Worm (Caenorhabditis elegans) whole organism, L3 larva: Measurements from ENCODE around the gene lron-12.

Source experiments
- R02D3.7 ChIP-seq: fragments of 150-350 bp; optimal IDR thresholded peaks from 2 replicates; lab custom pipeline; 2014; ENCODE audit warnings: missing biosample characterization, missing genetic modification characterization
- aly-2 ChIP-seq: fragments of 150-350 bp; optimal IDR thresholded peaks from 2 replicates; lab custom pipeline; 2014; ENCODE audit warnings: missing biosample characterization, missing genetic modification characterization
- ama-1 ChIP-seq: fragments of 150-350 bp; optimal IDR thresholded peaks from 2 replicates; lab custom pipeline; 2018
- ceh-28 ChIP-seq: fragments of 150-350 bp; optimal IDR thresholded peaks from 2 replicates; lab custom pipeline; 2014; ENCODE audit warnings: missing biosample characterization, missing genetic modification reagents, missing genetic modification characterization
- daf-12 ChIP-seq: fragments of 150-350 bp; optimal IDR thresholded peaks from 2 replicates; lab custom pipeline; 2014; ENCODE audit warnings: missing biosample characterization, missing genetic modification reagents, missing genetic modification characterization
- egl-27 ChIP-seq: sonication (generic microtip); optimal IDR thresholded peaks from 4 replicates; lab custom pipeline; 2017; ENCODE audit warnings: missing biosample characterization, missing genetic modification reagents, missing genetic modification characterization
- egl-5 ChIP-seq: fragments of 150-350 bp; optimal IDR thresholded peaks from 2 replicates; lab custom pipeline; 2017; ENCODE audit warnings: missing biosample characterization, missing genetic modification reagents, missing genetic modification characterization, inconsistent platforms
- elt-1 ChIP-seq: fragments of 150-350 bp; optimal IDR thresholded peaks from 2 replicates; lab custom pipeline; 2014; ENCODE audit warnings: missing biosample characterization, missing genetic modification characterization
- elt-2 ChIP-seq: sonication (generic microtip); optimal IDR thresholded peaks from 2 replicates; lab custom pipeline; 2016; ENCODE audit warnings: missing genetic modification reagents, mild to moderate bottlenecking, missing genetic modification characterization, missing compliant biosample characterization
- fkh-10 ChIP-seq: sonication (generic microtip); optimal IDR thresholded peaks from 2 replicates; lab custom pipeline; 2017; ENCODE audit warnings: missing biosample characterization, missing genetic modification reagents, missing genetic modification characterization
- fkh-2 ChIP-seq: fragments of 150-350 bp; optimal IDR thresholded peaks from 2 replicates; lab custom pipeline; 2014; ENCODE audit warnings: missing biosample characterization, missing genetic modification reagents, missing genetic modification characterization
- lin-15B ChIP-seq: fragments of 150-350 bp; optimal IDR thresholded peaks from 2 replicates; lab custom pipeline; 2014; ENCODE audit warnings: missing biosample characterization, missing genetic modification characterization
- lin-39 ChIP-seq: fragments of 150-350 bp; optimal IDR thresholded peaks from 2 replicates; lab custom pipeline; 2018; ENCODE audit warnings: missing biosample characterization, missing genetic modification reagents, missing genetic modification characterization
- mdl-1 ChIP-seq: fragments of 150-350 bp; optimal IDR thresholded peaks from 2 replicates; lab custom pipeline; 2014; ENCODE audit warnings: missing biosample characterization, missing genetic modification characterization
- mml-1 ChIP-seq: fragments of 150-350 bp; sonication (generic microtip); optimal IDR thresholded peaks from 3 replicates; lab custom pipeline; 2014; ENCODE audit warnings: missing biosample characterization, missing genetic modification characterization
- nfya-1 ChIP-seq: sonication (generic microtip); optimal IDR thresholded peaks from 2 replicates; lab custom pipeline; 2017; ENCODE audit warnings: missing genetic modification characterization, mild to moderate bottlenecking, missing compliant biosample characterization, antibody characterized with exemption, moderate library complexity; ENCODE audit not compliant: insufficient read depth
- nhr-11 ChIP-seq: fragments of 150-350 bp; optimal IDR thresholded peaks from 2 replicates; lab custom pipeline; 2014; ENCODE audit warnings: missing biosample characterization, missing genetic modification characterization
- nhr-12 ChIP-seq: fragments of 150-350 bp; optimal IDR thresholded peaks from 2 replicates; lab custom pipeline; 2014; ENCODE audit warnings: missing biosample characterization, missing genetic modification characterization
- nhr-23 ChIP-seq: fragments of 150-350 bp; optimal IDR thresholded peaks from 2 replicates; lab custom pipeline; 2014; ENCODE audit warnings: missing biosample characterization, missing genetic modification reagents, missing genetic modification characterization
- nhr-237 ChIP-seq: fragments of 150-350 bp; optimal IDR thresholded peaks from 2 replicates; lab custom pipeline; 2014; ENCODE audit warnings: missing biosample characterization, missing genetic modification characterization
- nhr-25 ChIP-seq: sonication (generic microtip); optimal IDR thresholded peaks from 2 replicates; lab custom pipeline; 2017; ENCODE audit warnings: missing biosample characterization, missing genetic modification characterization
- nhr-67 ChIP-seq: fragments of 150-350 bp; optimal IDR thresholded peaks from 2 replicates; lab custom pipeline; 2014; ENCODE audit warnings: missing biosample characterization, missing genetic modification characterization
- nhr-76 ChIP-seq: fragments of 150-350 bp; sonication (generic microtip); optimal IDR thresholded peaks from 5 replicates; lab custom pipeline; 2014; ENCODE audit warnings: missing biosample characterization, missing genetic modification characterization
- nhr-77 ChIP-seq: fragments of 150-350 bp; optimal IDR thresholded peaks from 2 replicates; lab custom pipeline; 2014; ENCODE audit warnings: missing biosample characterization, missing genetic modification characterization
- pha-4 ChIP-seq: fragments of 150-350 bp; optimal IDR thresholded peaks from 2 replicates; lab custom pipeline; 2014; ENCODE audit warnings: missing biosample characterization, missing genetic modification reagents, missing genetic modification characterization
- pqm-1 ChIP-seq: fragments of 150-350 bp; optimal IDR thresholded peaks from 2 replicates; lab custom pipeline; 2017; ENCODE audit warnings: missing biosample characterization, missing genetic modification characterization, inconsistent platforms
- sea-2 ChIP-seq: fragments of 150-350 bp; sonication (generic microtip); optimal IDR thresholded peaks from 4 replicates; lab custom pipeline; 2014; ENCODE audit warnings: missing biosample characterization, missing genetic modification reagents, missing genetic modification characterization
- skn-1 ChIP-seq: fragments of 150-350 bp; optimal IDR thresholded peaks from 2 replicates; lab custom pipeline; 2014; ENCODE audit warnings: missing biosample characterization, missing genetic modification characterization
- snpc-4 ChIP-seq: fragments of 150-350 bp; optimal IDR thresholded peaks from 2 replicates; lab custom pipeline; 2014; ENCODE audit warnings: missing biosample characterization, missing genetic modification characterization
- tbx-2 ChIP-seq: sonication (generic microtip); optimal IDR thresholded peaks from 2 replicates; lab custom pipeline; 2016; ENCODE audit warnings: mild to moderate bottlenecking, missing genetic modification characterization, missing compliant biosample characterization
- unc-39 ChIP-seq: sonication (generic microtip); optimal IDR thresholded peaks from 4 replicates; lab custom pipeline; 2017; ENCODE audit warnings: missing biosample characterization, missing genetic modification characterization
- unc-62 ChIP-seq: fragments of 150-350 bp; sonication (generic microtip); optimal IDR thresholded peaks from 4 replicates; lab custom pipeline; 2014; ENCODE audit warnings: missing biosample characterization, missing genetic modification reagents, missing genetic modification characterization
- ztf-4 ChIP-seq: fragments of 150-350 bp; optimal IDR thresholded peaks from 2 replicates; lab custom pipeline; 2014; ENCODE audit warnings: missing biosample characterization, missing genetic modification characterization

The lron-12 gene

ce11 chrIII:12151100-12151499 lies 32.8 kb upstream of the lron-12 start:
- no peak for TF ChIP-seq lin-39
- peak; percentile 62 for TF ChIP-seq pha-4 (tag; lab: Kevin White, UChicago)
- no peak for TF ChIP-seq mml-1 (tag; lab: Kevin White, UChicago)

- TF ChIP-seq fkh-2 (tag; lab: Kevin White, UChicago): no peak
- no peak for TF ChIP-seq nhr-77 (tag; lab: Kevin White, UChicago)
- TF ChIP-seq egl-27 (tag; lab: Kevin White, UChicago): no peak
- no peak for TF ChIP-seq ztf-4
- TF ChIP-seq fkh-10 (GFP tag; lab: Kevin White, UChicago): no peak
- no peak for TF ChIP-seq R02D3.7 (tag; lab: Kevin White, UChicago)
- TF ChIP-seq nhr-67 (tag; lab: Kevin White, UChicago): no peak
- TF ChIP-seq, all 47 proteins: peak for 0
Observed at ce11 chrIII:12149958-12150357, 31.7 kb upstream of the lron-12 start.

ce11 chrIII:12143792-12144191 lies 25.5 kb upstream of the lron-12 start:
- TF ChIP-seq egl-5 (tag; lab: Kevin White, UChicago): no peak
- TF ChIP-seq sea-2 (GFP tag; lab: Kevin White, UChicago): no peak
- no peak for TF ChIP-seq mdl-1
- TF ChIP-seq elt-1 (tag; lab: Kevin White, UChicago): no peak
- no peak for TF ChIP-seq mml-1 (tag; lab: Kevin White, UChicago)
- TF ChIP-seq, all 47 proteins: peak for 0

- no peak for TF ChIP-seq egl-5 (tag; lab: Kevin White, UChicago)
- TF ChIP-seq ama-1 (lab: Kevin White, UChicago): no peak
- TF ChIP-seq aly-2 (tag; lab: Kevin White, UChicago): no peak
- TF ChIP-seq nhr-76 (tag; lab: Kevin White, UChicago): no peak
- TF ChIP-seq lin-39: no peak
- no peak for TF ChIP-seq daf-12 (tag; lab: Kevin White, UChicago)
- TF ChIP-seq nhr-23: peak; percentile 83
- no peak for TF ChIP-seq skn-1 (tag; lab: Kevin White, UChicago)
- TF ChIP-seq nfya-1 (tag; lab: Kevin White, UChicago): peak; percentile 89
- no peak for TF ChIP-seq ceh-28 (tag; lab: Kevin White, UChicago)
- TF ChIP-seq, all 47 proteins: peak for 2
Observed at ce11 chrIII:12142419-12143107, 24.3 kb upstream of the lron-12 start.

- TF ChIP-seq nhr-67 (tag; lab: Kevin White, UChicago): no peak
- no peak for TF ChIP-seq snpc-4 (tag; lab: Kevin White, UChicago)
- TF ChIP-seq nhr-25 (tag; lab: Kevin White, UChicago): peak; percentile 31
- TF ChIP-seq unc-62 (GFP tag; lab: Kevin White, UChicago): no peak
Observed at ce11 chrIII:12139471-12139870, 21.2 kb upstream of the lron-12 start.

- peak; percentile 22 for TF ChIP-seq pqm-1 (tag; lab: Kevin White, UChicago)
- TF ChIP-seq elt-2 (tag; lab: Kevin White, UChicago): peak; percentile 68
- TF ChIP-seq pha-4 (tag; lab: Kevin White, UChicago): peak; percentile 32
- TF ChIP-seq mdl-1: no peak
- TF ChIP-seq, all 47 proteins: peak for 3
Observed at ce11 chrIII:12138235-12138634, 20.0 kb upstream of the lron-12 start.

- TF ChIP-seq nfya-1 (tag; lab: Kevin White, UChicago) (peak; percentile 98), R02D3.7 (tag; lab: Kevin White, UChicago) (no peak)
Observed at ce11 chrIII:12137515-12137914, 19.2 kb upstream of the lron-12 start.

ce11 chrIII:12137095-12137494 lies 18.8 kb upstream of the lron-12 start:
- no peak for TF ChIP-seq daf-12 (tag; lab: Kevin White, UChicago)
- no peak for TF ChIP-seq lin-15B (tag; lab: Kevin White, UChicago)
- TF ChIP-seq unc-39 (tag; lab: Kevin White, UChicago): no peak
- TF ChIP-seq nhr-77 (tag; lab: Kevin White, UChicago): no peak
- TF ChIP-seq fkh-2 (tag; lab: Kevin White, UChicago): no peak
- TF ChIP-seq ztf-4: no peak
- TF ChIP-seq unc-62 (GFP tag; lab: Kevin White, UChicago): no peak
- no peak for TF ChIP-seq nhr-237
- no peak for TF ChIP-seq fkh-10 (GFP tag; lab: Kevin White, UChicago)
- no peak for TF ChIP-seq snpc-4 (tag; lab: Kevin White, UChicago)
- TF ChIP-seq elt-2 (tag; lab: Kevin White, UChicago): no peak
- TF ChIP-seq nfya-1 (tag; lab: Kevin White, UChicago): no peak
- TF ChIP-seq nhr-11: no peak
- TF ChIP-seq tbx-2 (tag; lab: Kevin White, UChicago): no peak
- no peak for TF ChIP-seq nhr-12 (tag; lab: Kevin White, UChicago)
- TF ChIP-seq egl-27 (tag; lab: Kevin White, UChicago): no peak
